Fruit fly (Drosophila melanogaster): Measurements from ENCODE around the gene CG34377.

Gene CG34377

dm6 chr3R:22260675-22261461 is 63.0 kb downstream of the CG34377 start (continued):
- no peak for TF ChIP-seq CG3065 (GFP tag; optimal IDR thresholded peaks at IDR 0.05)
- no peak for TF ChIP-seq Lim3 (GFP tag; IDR thresholded peaks at IDR 0.05)
- TF ChIP-seq CG2129 (GFP tag; IDR thresholded peaks at IDR 0.05; ENCODE audit: partially characterized antibody) = no peak
- no peak for TF ChIP-seq ash1 (GFP tag; optimal IDR thresholded peaks at IDR 0.05)
- TF ChIP-seq CG6791 (GFP tag; IDR thresholded peaks at IDR 0.05; ENCODE audit: partially characterized antibody) = no peak
- TF ChIP-seq wek (GFP tag; optimal IDR thresholded peaks at IDR 0.05) = no peak
- TF ChIP-seq row (GFP tag; IDR thresholded peaks at IDR 0.05) = peak; percentile 74
- no peak for TF ChIP-seq en (GFP tag; optimal IDR thresholded peaks at IDR 0.05)
- TF ChIP-seq Usf (GFP tag; optimal IDR thresholded peaks at IDR 0.05) = no peak
- no peak for TF ChIP-seq CG12155 (GFP tag; optimal IDR thresholded peaks at IDR 0.05)
- no peak for TF ChIP-seq Fer3 (tag; optimal IDR thresholded peaks at IDR 0.05)
- TF ChIP-seq Nf-YB (GFP tag; optimal IDR thresholded peaks at IDR 0.05) = no peak
- TF ChIP-seq Awh (GFP tag; IDR thresholded peaks at IDR 0.05) = no peak
- no peak for TF ChIP-seq sna (GFP tag; IDR thresholded peaks at IDR 0.05; ENCODE audit: partially characterized antibody)
- TF ChIP-seq Optix (GFP tag; IDR thresholded peaks at IDR 0.05) = 0 out of 3 replicates have a peak, but pooled peaks have one; percentile 50
- peak; percentile 30 for TF ChIP-seq Fer1 (GFP tag; optimal IDR thresholded peaks at IDR 0.05)
- no peak for TF ChIP-seq hb (GFP tag; IDR thresholded peaks at IDR 0.05; ENCODE audit: partially characterized antibody)
- peak; percentile 19 for TF ChIP-seq unpg (GFP tag; optimal IDR thresholded peaks at IDR 0.05)
- TF ChIP-seq grau (tag; optimal IDR thresholded peaks at IDR 0.05) = peak; percentile 32
- peak; percentile 15 for TF ChIP-seq dmrt11E (tag; optimal IDR thresholded peaks at IDR 0.05)
- no peak for TF ChIP-seq Ravus (GFP tag; IDR thresholded peaks at IDR 0.05)
- no peak for TF ChIP-seq CG6813 (GFP tag; optimal IDR thresholded peaks at IDR 0.05)
- TF ChIP-seq CG7556 (GFP tag; optimal IDR thresholded peaks at IDR 0.05) = peak; percentile 47
- no peak for TF ChIP-seq CG34376 (GFP tag; optimal IDR thresholded peaks at IDR 0.05)
- no peak for TF ChIP-seq Hmx (GFP tag; optimal IDR thresholded peaks at IDR 0.05)
- peak; percentile 21 for TF ChIP-seq vvl (GFP tag; IDR thresholded peaks at IDR 0.05)
- TF ChIP-seq C15 (GFP tag; IDR thresholded peaks at IDR 0.05) = no peak
- TF ChIP-seq CG30020 (tag; optimal IDR thresholded peaks at IDR 0.05) = no peak
- TF ChIP-seq CG34422 (GFP tag; IDR thresholded peaks at IDR 0.05) = 0 out of 3 replicates have a peak, but pooled peaks have one; percentile 19
- no peak for TF ChIP-seq CG3281 (GFP tag; optimal IDR thresholded peaks at IDR 0.05)
- peak; percentile 66 for TF ChIP-seq CG18599 (GFP tag; optimal IDR thresholded peaks at IDR 0.05)
- TF ChIP-seq bsh (GFP tag; optimal IDR thresholded peaks at IDR 0.05) = peak in 1 of 2 experiments; percentile 44
- TF ChIP-seq Sox100B (GFP tag; optimal IDR thresholded peaks at IDR 0.05) = no peak
- TF ChIP-seq nerfin-2 (GFP tag; IDR thresholded peaks at IDR 0.05; ENCODE audit: partially characterized antibody) = no peak
- TF ChIP-seq al (GFP tag; IDR thresholded peaks at IDR 0.05) = no peak
- TF ChIP-seq chif (GFP tag; optimal IDR thresholded peaks at IDR 0.05) = no peak
- TF ChIP-seq ara (GFP tag; IDR thresholded peaks at IDR 0.05) = 0 out of 2 replicates have a peak, but pooled peaks have one; percentile 20
- TF ChIP-seq CG4707 (GFP tag; optimal IDR thresholded peaks at IDR 0.05) = no peak
- no peak for TF ChIP-seq gsb (GFP tag; IDR thresholded peaks at IDR 0.05)
- no peak for TF ChIP-seq ro (GFP tag; IDR thresholded peaks at IDR 0.05)
- TF ChIP-seq CG5180 (GFP tag; optimal IDR thresholded peaks at IDR 0.05) = no peak
- no peak for TF ChIP-seq HLHmδ (GFP tag; optimal IDR thresholded peaks at IDR 0.05)
- no peak for TF ChIP-seq Mrtf (GFP tag; IDR thresholded peaks at IDR 0.05)
- no peak for TF ChIP-seq Asciz (GFP tag; optimal IDR thresholded peaks at IDR 0.05)
- no peak for TF ChIP-seq CG14860 (GFP tag; IDR thresholded peaks at IDR 0.05; ENCODE audit: partially characterized antibody)
- no peak for TF ChIP-seq Fer2 (tag; optimal IDR thresholded peaks at IDR 0.05)
- no peak for TF ChIP-seq CG30431 (GFP tag; optimal IDR thresholded peaks at IDR 0.05)
- TF ChIP-seq cg (GFP tag; optimal IDR thresholded peaks at IDR 0.05) = no peak
